Fruit fly (Drosophila melanogaster) whole organism, adult: ENCODE data around the gene Arl6IP1.

ENCODE experiments used
- CG12768 ChIP-seq: fragments of 200-800 bp; sonication (Bioruptor generic); optimal IDR thresholded peaks from 2 replicates; lab custom pipeline; 2017; ENCODE audit warnings: missing biosample characterization, missing genetic modification characterization, mild to moderate bottlenecking, moderate library complexity, missing genetic modification reagents
- CG14711 ChIP-seq: fragments of 200-800 bp; sonication (Bioruptor generic); optimal IDR thresholded peaks from 2 replicates; lab custom pipeline; 2018; ENCODE audit warnings: missing biosample characterization, mild to moderate bottlenecking, missing genetic modification characterization, moderate library complexity
- CG5204 ChIP-seq: fragments of 200-800 bp; sonication (Bioruptor generic); optimal IDR thresholded peaks from 2 replicates; lab custom pipeline; 2016; ENCODE audit warnings: missing biosample characterization, missing genetic modification characterization
- Crg-1 ChIP-seq: fragments of 200-800 bp; sonication (Bioruptor generic); optimal IDR thresholded peaks from 2 replicates; lab custom pipeline; 2016; ENCODE audit warnings: missing biosample characterization, missing genetic modification characterization
- Mnt ChIP-seq: fragments of 200-800 bp; sonication (Bioruptor generic); optimal IDR thresholded peaks from 2 replicates; lab custom pipeline; 2016; ENCODE audit warnings: missing biosample characterization, mild to moderate bottlenecking, missing genetic modification characterization
- cic ChIP-seq: fragments of 200-800 bp; sonication (Bioruptor generic); optimal IDR thresholded peaks from 2 replicates; lab custom pipeline; 2017; ENCODE audit warnings: missing biosample characterization, mild to moderate bottlenecking, missing genetic modification characterization, moderate library complexity
- pad ChIP-seq: fragments of 200-800 bp; sonication (Bioruptor generic); optimal IDR thresholded peaks from 3 replicates; lab custom pipeline; 2017; ENCODE audit warnings: missing biosample characterization, missing genetic modification characterization, mild to moderate bottlenecking, moderate library complexity, missing genetic modification reagents

dm6 chr3R:16676518-16676917, 33.1 kb downstream of the Arl6IP1 start:
- TF ChIP-seq pad (GFP tag; lab: Kevin White, UChicago), result no peak
- no peak for TF ChIP-seq cic (GFP tag; lab: Kevin White, UChicago)
- no peak for TF ChIP-seq CG5204 (GFP tag; lab: Kevin White, UChicago)
- TF ChIP-seq Mnt (GFP tag; lab: Kevin White, UChicago), result no peak
- no peak for TF ChIP-seq CG14711 (tag; lab: Kevin White, UChicago)
- TF ChIP-seq Crg-1, result no peak
- no peak for TF ChIP-seq CG12768
